In the genomic region with DNA sequence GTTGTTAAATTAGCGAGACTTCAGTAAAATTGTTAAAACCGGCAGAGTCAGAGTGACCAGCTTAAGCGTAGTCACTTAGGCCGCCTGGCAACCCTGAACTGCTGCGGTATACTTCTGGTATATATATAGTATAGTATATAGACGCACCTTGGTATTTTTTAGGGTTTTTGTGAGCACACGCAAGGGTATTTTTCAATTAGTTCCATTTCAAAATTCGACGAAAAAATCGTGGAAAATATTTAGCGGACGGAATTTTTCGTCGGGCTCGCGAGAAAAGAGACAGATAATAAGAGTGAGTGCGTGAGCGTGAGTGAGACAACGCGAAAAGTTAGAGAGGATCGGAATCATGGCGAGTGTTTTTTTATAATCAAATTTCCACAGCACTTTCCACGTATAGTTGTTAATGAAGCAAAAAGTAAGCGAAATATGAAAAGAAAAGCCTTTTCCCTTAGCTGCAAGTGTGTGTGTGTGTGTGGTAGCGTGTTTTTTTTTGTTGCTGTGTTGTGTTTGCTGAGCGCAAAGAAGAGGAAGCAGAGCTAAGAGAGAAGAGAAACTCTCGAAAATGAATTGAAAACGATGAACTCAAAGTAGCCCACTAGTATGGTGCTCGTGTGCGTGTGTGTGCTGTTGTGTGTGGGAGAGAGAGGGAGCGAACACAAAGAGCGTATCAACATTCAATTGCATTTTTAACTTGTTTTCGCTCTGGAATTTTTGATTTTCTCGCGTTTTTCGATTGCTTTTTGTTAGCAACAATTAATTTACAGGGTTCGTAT, we compare ENCODE assay signal across 2 fruit fly cellular contexts.
A peak's percentile ranks its signal among the peaks of the same experiment; 100 is the strongest.
TF ChIP-seq lines count a peak whose summit lies in the region.

Gene Cypl, minus strand, starts transcription at position 69 of the 773 bp plus-strand sequence.
Gene Hipk, plus strand, starts transcription at position 198 of the 773 bp plus-strand sequence.

TF ChIP-seq in whole organism, embryonic, 481 proteins besides CTCF, POLR2A, EP300 and RAD21 (continued from another document and continues in another):
- TF ChIP-seq CG42726 (GFP tag; IDR thresholded peaks at IDR 0.05; lab: Robert Waterston, UW; ENCODE audit: partially characterized antibody) (peak; percentile 28; the same call in 1 of the 2 replicates), ac (GFP tag; optimal IDR thresholded peaks at IDR 0.05; lab: Kevin White, UChicago) (no peak), Dll (GFP tag; IDR thresholded peaks at IDR 0.05; lab: Robert Waterston, UW; ENCODE audit: partially characterized antibody) (peak; percentile 23; the same call in 2 of the 4 replicates), nau (GFP tag; optimal IDR thresholded peaks at IDR 0.05; lab: Kevin White, UChicago) (peak; percentile 32), Sox100B (GFP tag; optimal IDR thresholded peaks at IDR 0.05; lab: Kevin White, UChicago) (no peak), CG12219 (GFP tag; optimal IDR thresholded peaks at IDR 0.05; lab: Kevin White, UChicago) (peak; percentile 40), bsh (GFP tag; optimal IDR thresholded peaks at IDR 0.05; lab: Kevin White, UChicago) (peak in 1 of 2 experiments; percentile 2), Meics (GFP tag; optimal IDR thresholded peaks at IDR 0.05; lab: Kevin White, UChicago) (peak; percentile 26), Side (GFP tag; optimal IDR thresholded peaks at IDR 0.05; lab: Kevin White, UChicago) (peak; percentile 52), CG17568 (GFP tag; optimal IDR thresholded peaks at IDR 0.05; lab: Kevin White, UChicago) (peak; percentile 17), BEAF-32 (GFP tag; optimal IDR thresholded peaks at IDR 0.05; lab: Kevin White, UChicago) (peak; percentile 55), pfk (GFP tag; optimal IDR thresholded peaks at IDR 0.05; lab: Kevin White, UChicago) (no peak), ems (GFP tag; optimal IDR thresholded peaks at IDR 0.05; lab: Kevin White, UChicago) (peak; percentile 17), MESR4 (GFP tag; optimal IDR thresholded peaks at IDR 0.05; lab: Kevin White, UChicago) (peak; percentile 79), CG18262 (tag; optimal IDR thresholded peaks at IDR 0.05; lab: Kevin White, UChicago) (peak; percentile 6), ssp (GFP tag; IDR thresholded peaks at IDR 0.05; lab: Robert Waterston, UW) (peak; percentile 26; the same call in 1 of the 2 replicates), HHEX (GFP tag; optimal IDR thresholded peaks at IDR 0.05; lab: Kevin White, UChicago) (peak; percentile 12), gsb-n (tag; optimal IDR thresholded peaks at IDR 0.05; lab: Kevin White, UChicago) (peak; percentile 93), CG3281 (GFP tag; optimal IDR thresholded peaks at IDR 0.05; lab: Kevin White, UChicago) (peak; percentile 39), C15 (GFP tag; IDR thresholded peaks at IDR 0.05; lab: Robert Waterston, UW) (no peak), H2.0 (GFP tag; IDR thresholded peaks at IDR 0.05; lab: Robert Waterston, UW) (no peak), aop (GFP tag; IDR thresholded peaks at IDR 0.05; lab: Robert Waterston, UW) (no peak), Ets65A (GFP tag; lab: Kevin White, UChicago) (no peak), CG11398 (GFP tag; optimal IDR thresholded peaks at IDR 0.05; lab: Kevin White, UChicago) (no peak), Fer1 (GFP tag; optimal IDR thresholded peaks at IDR 0.05; lab: Kevin White, UChicago) (peak; percentile 64), CG15514 (GFP tag; optimal IDR thresholded peaks at IDR 0.05; lab: Kevin White, UChicago) (peak; percentile 75), ftz-f1 (GFP tag; optimal IDR thresholded peaks at IDR 0.05; lab: Kevin White, UChicago) (peak; percentile 2), Dad (GFP tag; optimal IDR thresholded peaks at IDR 0.05; lab: Kevin White, UChicago) (peak; percentile 42), bowl (GFP tag; IDR thresholded peaks at IDR 0.05; lab: Robert Waterston, UW) (no peak), CG6654 (GFP tag; optimal IDR thresholded peaks at IDR 0.05; lab: Kevin White, UChicago) (no peak), pzg (GFP tag; optimal IDR thresholded peaks at IDR 0.05; lab: Kevin White, UChicago) (peak; percentile 99), CG31441 (GFP tag; IDR thresholded peaks at IDR 0.05; lab: Robert Waterston, UW) (0 out of 2 replicates have a peak, but pooled peaks have one; percentile 25), fd3F (GFP tag; optimal IDR thresholded peaks at IDR 0.05; lab: Kevin White, UChicago) (no peak), caup (GFP tag; optimal IDR thresholded peaks at IDR 0.05; lab: Kevin White, UChicago; ENCODE audit: severe bottlenecking) (peak; percentile 69), CG2202 (tag; optimal IDR thresholded peaks at IDR 0.05; lab: Kevin White, UChicago) (no peak), CG8478 (optimal IDR thresholded peaks at IDR 0.05; lab: Kevin White, UChicago) (peak; percentile 49), hbn (GFP tag; IDR thresholded peaks at IDR 0.05; lab: Robert Waterston, UW; ENCODE audit: partially characterized antibody) (no peak), kah (GFP tag; optimal IDR thresholded peaks at IDR 0.05; lab: Kevin White, UChicago) (peak; percentile 10), repo (GFP tag; optimal IDR thresholded peaks at IDR 0.05; lab: Kevin White, UChicago) (peak; percentile 45), CG2712 (tag; optimal IDR thresholded peaks at IDR 0.05; lab: Kevin White, UChicago) (peak; percentile 53), emc (GFP tag; optimal IDR thresholded peaks at IDR 0.05; lab: Kevin White, UChicago) (no peak), chif (GFP tag; optimal IDR thresholded peaks at IDR 0.05; lab: Kevin White, UChicago) (peak in 1 of 2 experiments; percentile 13), dmrt99B (tag; optimal IDR thresholded peaks at IDR 0.05; lab: Kevin White, UChicago) (peak; percentile 25), Dek (tag; optimal IDR thresholded peaks at IDR 0.05; lab: Kevin White, UChicago) (peak; percentile 30), CG18476 (GFP tag; optimal IDR thresholded peaks at IDR 0.05; lab: Kevin White, UChicago) (peak; percentile 30), CG15696 (tag; optimal IDR thresholded peaks at IDR 0.05; lab: Kevin White, UChicago) (peak; percentile 18), unc-4 (GFP tag; IDR thresholded peaks at IDR 0.05; lab: Robert Waterston, UW; ENCODE audit: partially characterized antibody) (peak; percentile 46; the same call in 1 of the 2 replicates), kni (GFP tag; optimal IDR thresholded peaks at IDR 0.05; lab: Kevin White, UChicago) (peak; percentile 58), CG14441 (GFP tag; IDR thresholded peaks at IDR 0.05; lab: Robert Waterston, UW) (no peak), Myb (GFP tag; optimal IDR thresholded peaks at IDR 0.05; lab: Kevin White, UChicago) (peak; percentile 12), hb (GFP tag; IDR thresholded peaks at IDR 0.05; lab: Robert Waterston, UW; ENCODE audit: partially characterized antibody) (no peak), NfI (GFP tag; optimal IDR thresholded peaks at IDR 0.05; lab: Kevin White, UChicago) (peak; percentile 26), vfl (GFP tag; optimal IDR thresholded peaks at IDR 0.05; lab: Kevin White, UChicago) (peak; percentile 46), Scr (GFP tag; IDR thresholded peaks at IDR 0.05; lab: Robert Waterston, UW; ENCODE audit: partially characterized antibody) (peak; percentile 41), CG13624 (GFP tag; optimal IDR thresholded peaks at IDR 0.05; lab: Kevin White, UChicago) (peak; percentile 23), btn (GFP tag; optimal IDR thresholded peaks at IDR 0.05; lab: Kevin White, UChicago) (no peak), inv (GFP tag; IDR thresholded peaks at IDR 0.05; lab: Robert Waterston, UW; ENCODE audit: partially characterized antibody) (no peak), CHES-1-like (GFP tag; optimal IDR thresholded peaks at IDR 0.05; lab: Kevin White, UChicago) (peak; percentile 50)

TF ChIP-seq in whole organism, prepupa, 60 proteins besides CTCF, POLR2A, EP300 and RAD21 (continued from another document):
- TF ChIP-seq Ets21C (GFP tag; optimal IDR thresholded peaks at IDR 0.05; lab: Kevin White, UChicago): no peak
- no peak for TF ChIP-seq Gug (GFP tag; IDR thresholded peaks at IDR 0.05; lab: Robert Waterston, UW)
- peak; percentile 54 for TF ChIP-seq esn (GFP tag; optimal IDR thresholded peaks at IDR 0.05; lab: Kevin White, UChicago)
- peak; percentile 50 for TF ChIP-seq net (GFP tag; optimal IDR thresholded peaks at IDR 0.05; lab: Kevin White, UChicago)
- TF ChIP-seq Met (GFP tag; optimal IDR thresholded peaks at IDR 0.05; lab: Kevin White, UChicago): peak; percentile 43
- TF ChIP-seq Hr39 (GFP tag; optimal IDR thresholded peaks at IDR 0.05; lab: Kevin White, UChicago): no peak
- no peak for TF ChIP-seq spab (GFP tag; optimal IDR thresholded peaks at IDR 0.05; lab: Kevin White, UChicago)
- no peak for TF ChIP-seq CG31627 (GFP tag; optimal IDR thresholded peaks at IDR 0.05; lab: Kevin White, UChicago)
- TF ChIP-seq Ets96B (tag; optimal IDR thresholded peaks at IDR 0.05; lab: Kevin White, UChicago): no peak
- TF ChIP-seq Hr38 (GFP tag; optimal IDR thresholded peaks at IDR 0.05; lab: Kevin White, UChicago): no peak
- no peak for TF ChIP-seq fd59A (GFP tag; optimal IDR thresholded peaks at IDR 0.05; lab: Kevin White, UChicago)
- peak; percentile 32 for TF ChIP-seq Smox (GFP tag; optimal IDR thresholded peaks at IDR 0.05; lab: Kevin White, UChicago)
- TF ChIP-seq CG10631 (GFP tag; optimal IDR thresholded peaks at IDR 0.05; lab: Kevin White, UChicago): no peak
- peak; percentile 72 for TF ChIP-seq Lpt (GFP tag; optimal IDR thresholded peaks at IDR 0.05; lab: Kevin White, UChicago)
